Worm (Caenorhabditis elegans) whole organism, L4/young adult: ENCODE measurements around the gene F38B6.8.

ENCODE experiments used
- W03F9.2 ChIP-seq: fragments of 150-350 bp; optimal IDR thresholded peaks from 2 replicates; lab custom pipeline; 2014; ENCODE audit warnings: missing biosample characterization, missing genetic modification characterization
- dao-5 ChIP-seq: sonication (generic microtip); optimal IDR thresholded peaks from 2 replicates; lab custom pipeline; 2016; ENCODE audit warnings: missing genotype, missing genetic modification characterization, moderate library complexity, missing compliant biosample characterization
- him-1 ChIP-seq: sonication (generic microtip); optimal IDR thresholded peaks from 2 replicates; lab custom pipeline; 2016; ENCODE audit warnings: missing genotype, missing genetic modification reagents, missing genetic modification characterization, missing compliant biosample characterization

F38B6.8 gene

ce11 chrX:6682683-6683082 lies at the start of gene F38B6.8:
TSS of gene F38B6.8 (minus strand) at chrX:6682783.
- no peak for TF ChIP-seq him-1 (tag; lab: Kevin White, UChicago)
- no peak for TF ChIP-seq W03F9.2 (tag; lab: Kevin White, UChicago)
- no peak for TF ChIP-seq dao-5 (tag; lab: Kevin White, UChicago)

ce11 chrX:6729593-6729992 lies 47.0 kb upstream of the F38B6.8 start, which contains the start of gene K11G12.6:
TSS of gene K11G12.6 (minus strand) at chrX:6729657.
- TF ChIP-seq W03F9.2 (tag; lab: Kevin White, UChicago): no peak
- TF ChIP-seq him-1 (tag; lab: Kevin White, UChicago): no peak
- no peak for TF ChIP-seq dao-5 (tag; lab: Kevin White, UChicago)

DNA sequence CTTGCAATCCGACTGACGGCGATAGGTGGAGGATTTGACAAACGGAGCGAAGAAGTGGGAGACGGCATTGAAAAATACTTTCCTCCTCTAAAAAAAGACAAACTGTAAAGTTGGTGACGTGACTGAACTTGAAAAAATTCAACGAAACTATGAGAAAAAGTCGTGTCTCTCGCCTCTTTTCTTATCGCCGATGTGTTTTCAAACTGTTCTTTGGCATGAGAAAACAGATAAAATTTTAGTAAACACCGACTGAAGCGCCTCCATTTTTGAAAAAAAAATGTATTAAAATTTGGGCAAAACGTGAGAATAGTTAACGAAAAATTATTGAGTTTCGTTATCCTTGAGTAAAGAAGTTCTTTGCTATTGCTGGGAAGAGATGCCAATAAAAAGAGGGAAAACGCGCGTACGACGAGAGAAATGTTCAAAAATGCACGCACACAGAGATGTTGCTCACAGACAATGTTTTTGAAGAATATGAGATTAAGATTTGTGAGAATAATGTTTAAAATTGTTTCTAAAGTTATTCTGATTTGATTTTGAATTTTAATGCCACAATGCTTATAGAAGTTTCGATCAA lies 46.3 kb upstream of the F38B6.8 start:
- TF ChIP-seq him-1 (tag; lab: Kevin White, UChicago): no peak
- no peak for TF ChIP-seq dao-5 (tag; lab: Kevin White, UChicago)
- TF ChIP-seq W03F9.2 (tag; lab: Kevin White, UChicago): no peak

ce11 chrX:6725260-6725718 lies 42.7 kb upstream of the F38B6.8 start, which contains the start of gene slc-25A10:
TSS of gene slc-25A10 (minus strand) at chrX:6725668.
- TF ChIP-seq dao-5 (tag; lab: Kevin White, UChicago): no peak

DNA sequence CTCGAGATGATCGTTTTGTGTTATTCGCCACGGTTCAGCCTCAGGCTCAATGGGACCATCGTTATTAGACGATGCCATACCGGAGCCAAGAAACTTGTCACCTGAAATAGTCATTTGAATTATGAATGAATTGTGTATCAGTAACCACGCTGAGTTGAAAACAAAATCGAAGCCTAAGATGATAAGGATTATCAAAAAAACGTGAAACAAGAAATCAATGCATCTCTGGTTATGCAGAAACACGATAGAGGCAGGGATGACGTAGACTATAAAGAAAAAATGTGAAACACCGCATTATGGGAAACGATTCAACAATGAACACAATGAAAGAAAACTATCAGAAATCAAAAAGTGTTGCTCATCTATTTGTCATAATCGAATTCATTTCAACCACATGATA lies 40.4 kb upstream of the F38B6.8 start, which contains the start of gene smf-1:
smf-1 (minus strand) TSS at position 101 of the 400 bp plus-strand sequence.
- TF ChIP-seq him-1 (tag; lab: Kevin White, UChicago): no peak
- TF ChIP-seq dao-5 (tag; lab: Kevin White, UChicago): no peak
- TF ChIP-seq W03F9.2 (tag; lab: Kevin White, UChicago): no peak

ce11 chrX:6718595-6718994 lies 36.0 kb upstream of the F38B6.8 start, which contains the start of gene smf-2:
TSS of gene smf-2 (minus strand) at chrX:6718695.
- TF ChIP-seq W03F9.2 (tag; lab: Kevin White, UChicago): no peak
- no peak for TF ChIP-seq him-1 (tag; lab: Kevin White, UChicago)
- TF ChIP-seq dao-5 (tag; lab: Kevin White, UChicago): no peak

DNA sequence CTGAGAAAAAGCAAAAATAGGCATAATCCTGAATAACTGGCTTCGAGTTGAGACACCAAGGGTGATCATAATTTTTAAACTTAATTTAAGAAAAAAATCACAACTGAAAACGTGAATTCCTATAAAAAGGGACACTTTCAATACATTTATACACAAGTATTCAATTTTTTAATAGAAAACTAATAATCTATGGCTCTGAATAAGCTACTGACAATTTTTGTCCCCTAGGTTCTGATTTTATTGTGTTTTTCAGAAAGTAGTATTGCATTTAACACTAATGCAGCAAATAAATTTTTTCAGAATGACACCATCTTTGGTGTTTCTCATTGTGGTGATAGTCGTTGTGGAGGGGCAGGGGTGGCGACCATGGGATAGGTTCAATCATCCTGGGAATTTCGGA lies 30.7 kb upstream of the F38B6.8 start, which contains the start of gene nas-11:
nas-11 (plus strand) TSS at position 301 of the 400 bp plus-strand sequence.
- TF ChIP-seq him-1 (tag; lab: Kevin White, UChicago) (no peak), W03F9.2 (tag; lab: Kevin White, UChicago) (no peak), dao-5 (tag; lab: Kevin White, UChicago) (no peak)

DNA sequence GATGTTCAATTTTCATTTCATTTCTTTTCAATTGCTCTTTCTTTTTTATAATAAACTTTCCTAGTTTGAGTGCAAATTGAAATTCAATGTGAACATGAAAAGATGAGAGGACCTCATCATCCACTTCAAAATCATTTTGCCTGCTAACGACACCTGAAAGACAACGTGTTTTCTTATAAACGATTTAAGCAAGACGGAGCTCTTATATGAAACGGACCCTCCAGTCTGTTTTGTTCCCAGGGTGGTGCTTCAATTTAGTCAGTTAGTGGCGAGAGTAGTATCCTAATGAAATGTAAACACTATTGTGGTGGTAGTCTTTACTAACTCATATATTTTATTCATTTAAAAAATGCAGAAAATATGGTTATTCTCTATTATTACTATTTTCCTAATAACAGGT lies 26.7 kb upstream of the F38B6.8 start, which contains the start of gene acr-3:
acr-3 (plus strand) TSS at position 301 of the 400 bp plus-strand sequence.
- TF ChIP-seq W03F9.2 (tag; lab: Kevin White, UChicago): no peak
- no peak for TF ChIP-seq him-1 (tag; lab: Kevin White, UChicago)
- no peak for TF ChIP-seq dao-5 (tag; lab: Kevin White, UChicago)

- TF ChIP-seq dao-5 (tag; lab: Kevin White, UChicago): no peak
- no peak for TF ChIP-seq him-1 (tag; lab: Kevin White, UChicago)
- no peak for TF ChIP-seq W03F9.2 (tag; lab: Kevin White, UChicago)
Measured at ce11 chrX:6705156-6705555, 22.6 kb upstream of the F38B6.8 start.

ce11 chrX:6702249-6702648 lies 19.7 kb upstream of the F38B6.8 start, which contains the start of gene acr-2:
TSS of gene acr-2 (plus strand) at chrX:6702549.
- TF ChIP-seq him-1 (tag; lab: Kevin White, UChicago) (no peak), W03F9.2 (tag; lab: Kevin White, UChicago) (no peak), dao-5 (tag; lab: Kevin White, UChicago) (no peak)

- TF ChIP-seq W03F9.2 (tag; lab: Kevin White, UChicago) (no peak), him-1 (tag; lab: Kevin White, UChicago) (no peak)
Measured at ce11 chrX:6698267-6698666, 15.7 kb upstream of the F38B6.8 start, which contains the start of the genes F38B6.7 and F38B6.2. TSS of gene F38B6.7 (minus strand) at chrX:6698367. TSS of gene F38B6.2 (plus strand) at chrX:6698533.

DNA sequence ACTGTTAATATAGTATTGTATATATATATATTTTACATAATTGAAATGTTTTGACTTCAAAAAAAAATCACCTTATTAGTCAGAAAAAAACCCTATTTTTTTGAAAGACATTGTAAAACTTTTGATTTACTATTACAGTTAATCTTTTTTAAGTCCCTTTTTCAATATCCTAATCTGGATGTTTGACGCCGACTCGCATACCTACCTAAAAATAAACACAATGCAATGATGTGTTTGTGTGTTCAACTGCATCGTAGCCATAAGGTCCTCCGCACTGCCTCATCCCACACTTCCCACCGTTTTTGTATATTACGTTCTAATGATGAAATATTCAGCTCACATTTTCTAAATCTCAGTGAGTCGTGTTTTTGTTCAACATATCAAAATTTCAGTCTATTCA lies 10.7 kb upstream of the F38B6.8 start, which contains the start of gene F38B6.3:
F38B6.3 (plus strand) TSS at position 301 of the 400 bp plus-strand sequence.
- TF ChIP-seq dao-5 (tag; lab: Kevin White, UChicago) (no peak), W03F9.2 (tag; lab: Kevin White, UChicago) (no peak), him-1 (tag; lab: Kevin White, UChicago) (no peak)

DNA sequence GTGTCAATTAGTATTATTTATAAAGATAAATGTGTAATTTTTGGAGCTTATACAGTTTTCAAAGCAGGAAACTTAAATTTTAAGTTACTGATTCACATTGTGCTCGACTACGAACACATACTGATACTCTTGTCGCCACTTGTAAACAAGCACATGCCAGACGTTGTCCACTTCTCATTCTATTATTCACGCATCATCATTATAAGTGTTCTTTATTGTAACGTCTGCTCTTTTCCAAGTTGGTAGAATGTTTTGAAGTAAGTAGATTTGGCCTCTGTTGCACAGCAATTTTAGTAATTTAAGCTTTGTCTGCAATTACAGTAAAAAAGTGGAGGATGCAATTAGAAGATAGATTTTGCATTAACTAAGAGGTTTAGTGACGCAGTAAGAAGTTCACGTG lies 10.3 kb upstream of the F38B6.8 start:
- no peak for TF ChIP-seq W03F9.2 (tag; lab: Kevin White, UChicago)
- no peak for TF ChIP-seq him-1 (tag; lab: Kevin White, UChicago)
- TF ChIP-seq dao-5 (tag; lab: Kevin White, UChicago): no peak

ce11 chrX:6691653-6692052 lies 9.1 kb upstream of the F38B6.8 start:
- TF ChIP-seq dao-5 (tag; lab: Kevin White, UChicago) (no peak), him-1 (tag; lab: Kevin White, UChicago) (no peak), W03F9.2 (tag; lab: Kevin White, UChicago) (no peak)
